Fruit fly (Drosophila melanogaster) whole organism, embryonic: ENCODE results near the gene Ythdc1.

Source experiments
- Atf6 ChIP-seq: fragments of 200-800 bp; sonication (Bioruptor generic); IDR thresholded peaks from 2 replicates; pipeline ENCODE4 v1.3.6; 2022; ENCODE audit warnings: missing biosample characterization, missing genetic modification characterization
- Bdp1 ChIP-seq: fragments of 200-800 bp; sonication (Bioruptor generic); optimal IDR thresholded peaks from 3 replicates; lab custom pipeline; 2016; ENCODE audit warnings: missing biosample characterization, missing genetic modification characterization
- CG12659 ChIP-seq: fragments of 200-800 bp; sonication (Bioruptor generic); optimal IDR thresholded peaks from 3 replicates; lab custom pipeline; 2017; ENCODE audit warnings: mild to moderate bottlenecking, missing biosample characterization, missing genetic modification reagents, missing genetic modification characterization
- CG12744 ChIP-seq: fragments of 200-800 bp; sonication (Bioruptor generic); optimal IDR thresholded peaks from 2 replicates; lab custom pipeline; 2016; ENCODE audit warnings: missing biosample characterization, missing genetic modification characterization
- CG1603 ChIP-seq: fragments of 200-800 bp; sonication (Bioruptor generic); optimal IDR thresholded peaks from 2 replicates; lab custom pipeline; 2019; ENCODE audit warnings: missing biosample characterization, mild to moderate bottlenecking, missing genetic modification characterization, moderate library complexity
- CG17568 ChIP-seq: fragments of 200-800 bp; sonication (Bioruptor generic); optimal IDR thresholded peaks from 2 replicates; lab custom pipeline; 2018; ENCODE audit warnings: missing biosample characterization, mild to moderate bottlenecking, missing genetic modification characterization, moderate library complexity
- CG17612 ChIP-seq: fragments of 200-800 bp; sonication (Bioruptor generic); IDR thresholded peaks from 2 replicates; pipeline ENCODE4 v1.3.6; 2022; ENCODE audit warnings: missing biosample characterization, missing genetic modification characterization
- CG18619 ChIP-seq: fragments of 200-800 bp; sonication (Bioruptor generic); optimal IDR thresholded peaks from 3 replicates; lab custom pipeline; 2017; ENCODE audit warnings: missing biosample characterization, mild to moderate bottlenecking, missing genetic modification characterization
- CG3065 ChIP-seq: fragments of 200-800 bp; sonication (Bioruptor generic); optimal IDR thresholded peaks from 2 replicates; lab custom pipeline; 2016; ENCODE audit warnings: missing biosample characterization, missing genetic modification characterization
- CG33557 ChIP-seq: fragments of 200-800 bp; sonication (Bioruptor generic); optimal IDR thresholded peaks from 2 replicates; lab custom pipeline; 2019; ENCODE audit warnings: missing biosample characterization, mild to moderate bottlenecking, missing genetic modification characterization, moderate library complexity
- CG3407 ChIP-seq: fragments of 200-800 bp; sonication (Bioruptor generic); optimal IDR thresholded peaks from 2 replicates; lab custom pipeline; 2018; ENCODE audit warnings: missing biosample characterization, mild to moderate bottlenecking, missing genetic modification characterization
- CG3995 ChIP-seq: fragments of 200-800 bp; sonication (Bioruptor generic); optimal IDR thresholded peaks from 3 replicates; lab custom pipeline; 2016; ENCODE audit warnings: missing biosample characterization, missing genetic modification characterization
- CG42726 ChIP-seq: fragments of 200-800 bp; sonication (Bioruptor generic); IDR thresholded peaks from 2 replicates; pipeline ENCODE4 v1.3.6; 2022; ENCODE audit warnings: missing biosample characterization, missing genetic modification characterization; ENCODE audit not compliant: partially characterized antibody
- CG6254 ChIP-seq: fragments of 200-800 bp; sonication (Bioruptor generic); optimal IDR thresholded peaks from 3 replicates; lab custom pipeline; 2017; ENCODE audit warnings: mild to moderate bottlenecking, missing biosample characterization, missing genetic modification reagents, missing genetic modification characterization
- CG6791 ChIP-seq: fragments of 200-800 bp; sonication (Bioruptor generic); IDR thresholded peaks from 3 replicates; pipeline ENCODE4 v1.3.6; 2022; ENCODE audit warnings: missing biosample characterization, missing genetic modification characterization; ENCODE audit not compliant: partially characterized antibody
- CG7839 ChIP-seq: fragments of 200-800 bp; sonication (Bioruptor generic); optimal IDR thresholded peaks from 3 replicates; lab custom pipeline; 2018; ENCODE audit warnings: missing biosample characterization, mild to moderate bottlenecking, missing genetic modification characterization, moderate library complexity
- CG7963 ChIP-seq: fragments of 200-800 bp; sonication (Bioruptor generic); IDR thresholded peaks from 3 replicates; pipeline ENCODE4 v1.3.6; 2022; ENCODE audit warnings: missing biosample characterization, missing genetic modification characterization; ENCODE audit not compliant: partially characterized antibody
- CG9727 ChIP-seq: fragments of 200-800 bp; sonication (Bioruptor generic); optimal IDR thresholded peaks from 3 replicates; lab custom pipeline; 2017; ENCODE audit warnings: missing biosample characterization, mild to moderate bottlenecking, missing genetic modification characterization
- CG9932 ChIP-seq: fragments of 200-800 bp; sonication (Bioruptor generic); IDR thresholded peaks from 2 replicates; pipeline ENCODE4 v1.3.6; 2022; ENCODE audit warnings: missing biosample characterization, missing genetic modification characterization
- D ChIP-seq, 2 experiments: fragments of 200-800 bp in 1 of 2; fragments of >200 bp in 1 of 2; sonication (Bioruptor generic) in 1 of 2; optimal IDR thresholded peaks; 2 replicates in 1 of 2; 3 replicates in 1 of 2; lab custom pipeline; 2017; ENCODE audit warnings: mild to moderate bottlenecking in 1 of 2, missing biosample characterization in 1 of 2, missing genetic modification characterization in 1 of 2, missing genetic modification reagents in 1 of 2
- Dip2 ChIP-seq: fragments of 200-800 bp; sonication (Bioruptor generic); IDR thresholded peaks from 2 replicates; pipeline ENCODE4 v1.3.6; 2022; ENCODE audit warnings: missing biosample characterization, missing genetic modification characterization
- Dip3 ChIP-seq: fragments of 200-800 bp; sonication (Bioruptor generic); optimal IDR thresholded peaks from 3 replicates; lab custom pipeline; 2016; ENCODE audit warnings: missing biosample characterization, missing genetic modification characterization
- Fer1 ChIP-seq: fragments of 200-800 bp; sonication (Bioruptor generic); optimal IDR thresholded peaks from 2 replicates; lab custom pipeline; 2017; ENCODE audit warnings: missing biosample characterization, mild to moderate bottlenecking, missing genetic modification characterization
- H15 ChIP-seq: fragments of 200-800 bp; sonication (Bioruptor generic); IDR thresholded peaks from 3 replicates; pipeline ENCODE4 v1.3.6; 2022; ENCODE audit warnings: missing biosample characterization, missing genetic modification characterization
- HmgD ChIP-seq: fragments of 200-800 bp; sonication (Bioruptor generic); optimal IDR thresholded peaks from 3 replicates; lab custom pipeline; 2016; ENCODE audit warnings: missing biosample characterization, missing genetic modification characterization
- Hr78 ChIP-seq, 2 experiments: fragments of 200-800 bp in 1 of 2; fragments of >200 bp in 1 of 2; sonication (Bioruptor generic) in 1 of 2; optimal IDR thresholded peaks; 2 replicates each; lab custom pipeline; 2017 to 2019; ENCODE audit warnings: missing biosample characterization in 2 of 2, missing genetic modification characterization in 2 of 2, mild to moderate bottlenecking in 1 of 2, moderate library complexity in 1 of 2
- Nf-YB ChIP-seq: fragments of 200-800 bp; sonication (Bioruptor generic); optimal IDR thresholded peaks from 3 replicates; lab custom pipeline; 2019; ENCODE audit warnings: missing biosample characterization, mild to moderate bottlenecking, missing genetic modification characterization, moderate library complexity
- Oaz ChIP-seq: fragments of 200-800 bp; sonication (Bioruptor generic); IDR thresholded peaks from 2 replicates; pipeline ENCODE4 v1.3.6; 2022; ENCODE audit warnings: missing biosample characterization, missing genetic modification characterization
- Oli ChIP-seq: fragments of 200-800 bp; sonication (Bioruptor generic); optimal IDR thresholded peaks from 2 replicates; lab custom pipeline; 2018; ENCODE audit warnings: missing biosample characterization, mild to moderate bottlenecking, missing genetic modification characterization, moderate library complexity
- Opbp ChIP-seq: fragments of 200-800 bp; sonication (Bioruptor generic); IDR thresholded peaks from 3 replicates; pipeline ENCODE4 v1.3.6; 2022; ENCODE audit warnings: missing biosample characterization, missing genetic modification characterization; ENCODE audit not compliant: partially characterized antibody
- Poxn ChIP-seq: fragments of 200-800 bp; sonication (Bioruptor generic); IDR thresholded peaks from 2 replicates; pipeline ENCODE4 v1.3.6; 2022; ENCODE audit warnings: missing biosample characterization, missing genetic modification characterization
- Ravus ChIP-seq: fragments of 200-800 bp; sonication (Bioruptor generic); IDR thresholded peaks from 2 replicates; pipeline ENCODE4 v1.3.6; 2022; ENCODE audit warnings: missing biosample characterization, missing genetic modification characterization
- Scr ChIP-seq: fragments of 200-800 bp; sonication (Bioruptor generic); IDR thresholded peaks from 2 replicates; pipeline ENCODE4 v1.3.6; 2022; ENCODE audit warnings: missing biosample characterization, missing genetic modification characterization; ENCODE audit not compliant: partially characterized antibody
- ac ChIP-seq: fragments of 200-800 bp; sonication (Bioruptor generic); optimal IDR thresholded peaks from 3 replicates; lab custom pipeline; 2017; ENCODE audit warnings: missing biosample characterization, mild to moderate bottlenecking, missing genetic modification characterization
- amos ChIP-seq: fragments of 200-800 bp; sonication (Bioruptor generic); IDR thresholded peaks from 2 replicates; pipeline ENCODE4 v1.3.6; 2022; ENCODE audit warnings: missing biosample characterization, missing genetic modification characterization; ENCODE audit not compliant: partially characterized antibody
- crc ChIP-seq: fragments of 200-800 bp; sonication (Bioruptor generic); optimal IDR thresholded peaks from 2 replicates; lab custom pipeline; 2016; ENCODE audit warnings: missing biosample characterization, missing genetic modification characterization
- dpn ChIP-seq, 2 experiments: fragments of 200-800 bp; sonication (Bioruptor generic); optimal IDR thresholded peaks; 3 replicates each; lab custom pipeline; 2016; ENCODE audit warnings: missing biosample characterization in 2 of 2, missing genetic modification characterization in 2 of 2
- kay ChIP-seq: fragments of 200-800 bp; sonication (Bioruptor generic); optimal IDR thresholded peaks from 2 replicates; lab custom pipeline; 2016; ENCODE audit warnings: missing biosample characterization, missing genetic modification characterization
- ken ChIP-seq: fragments of 200-800 bp; sonication (Bioruptor generic); IDR thresholded peaks from 3 replicates; pipeline ENCODE4 v1.3.6; 2022; ENCODE audit warnings: missing biosample characterization, missing genetic modification characterization
- maf-S ChIP-seq: fragments of 200-800 bp; sonication (Bioruptor generic); optimal IDR thresholded peaks from 2 replicates; lab custom pipeline; 2016; ENCODE audit warnings: missing biosample characterization, missing genetic modification characterization
- peb ChIP-seq: fragments of 200-800 bp; sonication (Bioruptor generic); IDR thresholded peaks from 2 replicates; pipeline ENCODE4 v1.3.6; 2022; ENCODE audit warnings: missing biosample characterization, missing genetic modification characterization
- pnt ChIP-seq: fragments of 200-800 bp; sonication (Bioruptor generic); optimal IDR thresholded peaks from 3 replicates; lab custom pipeline; 2016; ENCODE audit warnings: missing biosample characterization, missing genetic modification characterization
- psq ChIP-seq: fragments of 200-800 bp; sonication (Bioruptor generic); optimal IDR thresholded peaks from 2 replicates; lab custom pipeline; 2017; ENCODE audit warnings: missing biosample characterization, missing genetic modification characterization
- sens ChIP-seq: fragments of 200-800 bp; sonication (Bioruptor generic); peaks from one replicate; lab custom pipeline; 2016; ENCODE audit warnings: missing biosample characterization, missing genetic modification characterization
- sens-2 ChIP-seq: fragments of 200-800 bp; sonication (Bioruptor generic); IDR thresholded peaks from 2 replicates; pipeline ENCODE4 v1.3.6; 2022; ENCODE audit warnings: missing biosample characterization, missing genetic modification characterization
- tll ChIP-seq, 2 experiments: fragments of 200-800 bp in 1 of 2; fragments of >200 bp in 1 of 2; sonication (Bioruptor generic) in 1 of 2; optimal IDR thresholded peaks; 2 replicates each; lab custom pipeline; 2017 to 2019; ENCODE audit warnings: missing biosample characterization in 2 of 2, missing genetic modification characterization in 2 of 2, mild to moderate bottlenecking in 1 of 2, moderate library complexity in 1 of 2
- twi ChIP-seq: fragments of 200-800 bp; optimal IDR thresholded peaks from 2 replicates; lab custom pipeline; 2019; ENCODE audit warnings: missing biosample characterization, mild to moderate bottlenecking, missing genetic modification characterization, moderate library complexity

The Ythdc1 gene

dm6 chr3L:3394854-3395723 is 21.1 kb upstream of the Ythdc1 start (continued):
- TF ChIP-seq CG3065 (GFP tag; lab: Kevin White, UChicago) = peak; percentile 89
- TF ChIP-seq CG12659 (GFP tag; lab: Kevin White, UChicago) = peak; percentile 87
- TF ChIP-seq Hr78 (GFP tag; optimal IDR thresholded peaks at IDR 0.05; lab: Kevin White, UChicago) = peak in 1 of 2 experiments; percentile 84
- peak; percentile 44; the same call in 1 of the 2 replicates for TF ChIP-seq CG17612 (GFP tag; lab: Robert Waterston, UW)
- 0 out of 3 replicates have a peak, but pooled peaks have one; percentile 21 for TF ChIP-seq Opbp (GFP tag; lab: Robert Waterston, UW)
- TF ChIP-seq peb = peak; percentile 92
- TF ChIP-seq Scr (GFP tag; lab: Robert Waterston, UW) = no peak
- peak; percentile 76 for TF ChIP-seq crc (GFP tag; lab: Kevin White, UChicago)
- TF ChIP-seq HmgD (GFP tag; lab: Kevin White, UChicago) = peak; percentile 87
- TF ChIP-seq CG9932 = no peak
- peak; percentile 97 for TF ChIP-seq CG1603
- no peak for TF ChIP-seq CG7963 (GFP tag; lab: Robert Waterston, UW)
- TF ChIP-seq Atf6 (GFP tag; lab: Robert Waterston, UW) = no peak; the same call in 1 of the 2 replicates
- peak; percentile 41 for TF ChIP-seq Oaz (GFP tag; lab: Robert Waterston, UW)
- TF ChIP-seq twi (tag; lab: Kevin White, UChicago) = peak; percentile 92
- TF ChIP-seq Ravus (GFP tag; lab: Robert Waterston, UW) = peak; percentile 30
- peak; percentile 97 for TF ChIP-seq CG9727
- TF ChIP-seq psq (GFP tag; lab: Kevin White, UChicago) = peak; percentile 84
- TF ChIP-seq CG18619 (GFP tag; lab: Kevin White, UChicago) = peak; percentile 84
- TF ChIP-seq CG3995 (GFP tag; lab: Kevin White, UChicago) = no peak
- TF ChIP-seq Bdp1 = peak; percentile 64
- peak; percentile 94 for TF ChIP-seq ac (GFP tag; lab: Kevin White, UChicago)
- no peak for TF ChIP-seq Fer1
- peak; percentile 94 for TF ChIP-seq Oli (tag; lab: Kevin White, UChicago)
- TF ChIP-seq CG6254 (GFP tag; lab: Kevin White, UChicago) = peak; percentile 86
- no peak for TF ChIP-seq amos (GFP tag; lab: Robert Waterston, UW)
- TF ChIP-seq H15 = peak; percentile 93
- peak; percentile 97 for TF ChIP-seq sens-2 (GFP tag; lab: Robert Waterston, UW)
- peak; percentile 84 for TF ChIP-seq CG33557 (GFP tag; lab: Kevin White, UChicago)
- TF ChIP-seq Dip3 (GFP tag; lab: Kevin White, UChicago) = no peak
- peak; percentile 78 for TF ChIP-seq maf-S (GFP tag; lab: Kevin White, UChicago)
- peak; percentile 66 for TF ChIP-seq CG17568
- TF ChIP-seq tll (GFP tag; optimal IDR thresholded peaks at IDR 0.05; lab: Kevin White, UChicago) = peak; percentile 30 to 62
- peak; percentile 90 for TF ChIP-seq CG7839 (tag; lab: Kevin White, UChicago)
- peak; percentile 49 for TF ChIP-seq kay (GFP tag; lab: Kevin White, UChicago)
- peak; percentile 77 for TF ChIP-seq Nf-YB
- TF ChIP-seq pnt = peak; percentile 94
- TF ChIP-seq CG12744 (GFP tag; lab: Kevin White, UChicago) = peak; percentile 76
- TF ChIP-seq CG6791 (GFP tag; lab: Robert Waterston, UW) = no peak
- TF ChIP-seq CG3407 (GFP tag; lab: Kevin White, UChicago) = peak; percentile 82
- no peak for TF ChIP-seq D (optimal IDR thresholded peaks at IDR 0.05; lab: Kevin White, UChicago)
- TF ChIP-seq D (GFP tag; optimal IDR thresholded peaks at IDR 0.05; lab: Kevin White, UChicago) = peak; percentile 92
- peak; percentile 95 for TF ChIP-seq ken (GFP tag; lab: Robert Waterston, UW)
- TF ChIP-seq CG42726 (GFP tag; lab: Robert Waterston, UW) = no peak
- peak; percentile 99 for TF ChIP-seq sens (GFP tag; lab: Kevin White, UChicago)
- no peak for TF ChIP-seq Poxn (GFP tag; lab: Robert Waterston, UW)
- TF ChIP-seq dpn (GFP tag; optimal IDR thresholded peaks at IDR 0.05; lab: Kevin White, UChicago) = peak; percentile 87 to 91
- no peak for TF ChIP-seq Dip2
